Fruit fly (Drosophila melanogaster): ENCODE data around the gene CG5246.

- no peak for TF ChIP-seq CTCF (optimal IDR thresholded peaks at IDR 0.05)
- TF ChIP-seq CG8478 (optimal IDR thresholded peaks at IDR 0.05), result no peak
These were observed 14.4 kb downstream of the CG5246 start, which contains the start of gene Smug for dm6 chr3R:17150287-17150686.
